Fruit fly (Drosophila melanogaster) whole organism, pupa: ENCODE results near the gene Cox11.

Experiments
- CG10348 ChIP-seq: fragments of 200-800 bp; sonication (Bioruptor generic); IDR thresholded peaks from 2 replicates; pipeline ENCODE4 v1.3.6; 2022; ENCODE audit warnings: missing biosample characterization, missing genetic modification characterization
- CG12605 ChIP-seq: fragments of 200-800 bp; sonication (Bioruptor generic); IDR thresholded peaks from 2 replicates; pipeline ENCODE4 v1.3.6; 2022; ENCODE audit warnings: missing biosample characterization, missing genetic modification characterization
- CG13204 ChIP-seq: fragments of 200-800 bp; sonication (Bioruptor generic); optimal IDR thresholded peaks from 2 replicates; lab custom pipeline; 2018; ENCODE audit warnings: missing biosample characterization, mild to moderate bottlenecking, missing genetic modification characterization, moderate library complexity
- CG14655 ChIP-seq: fragments of 200-800 bp; sonication (Bioruptor generic); optimal IDR thresholded peaks from 3 replicates; lab custom pipeline; 2017; ENCODE audit warnings: mild to moderate bottlenecking, missing biosample characterization, missing genetic modification reagents, missing genetic modification characterization
- CG15710 ChIP-seq: fragments of 200-800 bp; sonication (Bioruptor generic); optimal IDR thresholded peaks from 2 replicates; lab custom pipeline; 2018; ENCODE audit warnings: missing biosample characterization, mild to moderate bottlenecking, missing genetic modification characterization, moderate library complexity
- CG17806 ChIP-seq: fragments of 200-800 bp; sonication (Bioruptor generic); optimal IDR thresholded peaks from 2 replicates; lab custom pipeline; 2018; ENCODE audit warnings: missing biosample characterization, mild to moderate bottlenecking, missing genetic modification characterization, moderate library complexity
- CG32121 ChIP-seq: fragments of 200-800 bp; sonication (Bioruptor generic); IDR thresholded peaks from 2 replicates; pipeline ENCODE4 v1.3.6; 2022; ENCODE audit warnings: missing biosample characterization, missing genetic modification characterization
- CG34367 ChIP-seq: fragments of 200-800 bp; sonication (Bioruptor generic); optimal IDR thresholded peaks from 2 replicates; lab custom pipeline; 2018; ENCODE audit warnings: missing biosample characterization, mild to moderate bottlenecking, missing genetic modification characterization
- CG4496 ChIP-seq: fragments of 200-800 bp; sonication (Bioruptor generic); IDR thresholded peaks from 3 replicates; pipeline ENCODE4 v1.3.6; 2022; ENCODE audit warnings: missing biosample characterization, missing genetic modification characterization
- CG8159 ChIP-seq: fragments of 200-800 bp; sonication (Bioruptor generic); optimal IDR thresholded peaks from 3 replicates; lab custom pipeline; 2018; ENCODE audit warnings: missing biosample characterization, mild to moderate bottlenecking, missing genetic modification characterization, moderate library complexity
- CG8301 ChIP-seq: fragments of 200-800 bp; sonication (Bioruptor generic); optimal IDR thresholded peaks from 2 replicates; lab custom pipeline; 2018; ENCODE audit warnings: missing biosample characterization, mild to moderate bottlenecking, missing genetic modification characterization
- CG9948 ChIP-seq: fragments of 200-800 bp; sonication (Bioruptor generic); optimal IDR thresholded peaks from 2 replicates; lab custom pipeline; 2018; ENCODE audit warnings: missing biosample characterization, mild to moderate bottlenecking, missing genetic modification characterization, moderate library complexity
- D1 ChIP-seq: fragments of 200-800 bp; sonication (Bioruptor generic); optimal IDR thresholded peaks from 2 replicates; lab custom pipeline; 2018; ENCODE audit warnings: missing biosample characterization, mild to moderate bottlenecking, missing genetic modification characterization, moderate library complexity
- EcR ChIP-seq: fragments of 200-800 bp; sonication (Bioruptor generic); optimal IDR thresholded peaks from 3 replicates; lab custom pipeline; 2019; ENCODE audit warnings: missing biosample characterization, missing genetic modification characterization, mild to moderate bottlenecking, moderate library complexity, missing genetic modification reagents
- Ets98B ChIP-seq: fragments of 200-800 bp; sonication (Bioruptor generic); IDR thresholded peaks from 2 replicates; pipeline ENCODE4 v1.3.6; 2022; ENCODE audit warnings: missing biosample characterization, missing genetic modification characterization
- Pif1A ChIP-seq: fragments of 200-800 bp; sonication (Bioruptor generic); optimal IDR thresholded peaks from 3 replicates; lab custom pipeline; 2016; ENCODE audit warnings: missing biosample characterization, missing genetic modification characterization
- Pif1B ChIP-seq: fragments of 200-800 bp; sonication (Bioruptor generic); optimal IDR thresholded peaks from 3 replicates; lab custom pipeline; 2016; ENCODE audit warnings: missing biosample characterization, missing genetic modification characterization
- Snoo ChIP-seq: fragments of 200-800 bp; sonication (Bioruptor generic); optimal IDR thresholded peaks from 3 replicates; lab custom pipeline; 2017; ENCODE audit warnings: missing biosample characterization, mild to moderate bottlenecking, missing genetic modification characterization, inconsistent platforms
- fd96Ca ChIP-seq: fragments of 200-800 bp; sonication (Bioruptor generic); IDR thresholded peaks from 3 replicates; pipeline ENCODE4 v1.3.6; 2022; ENCODE audit warnings: missing biosample characterization, missing genetic modification characterization
- gl ChIP-seq: fragments of 200-800 bp; sonication (Bioruptor generic); optimal IDR thresholded peaks from 2 replicates; lab custom pipeline; 2018; ENCODE audit warnings: missing biosample characterization, mild to moderate bottlenecking, missing genetic modification characterization
- rn ChIP-seq: fragments of 200-800 bp; sonication (Bioruptor generic); IDR thresholded peaks from 2 replicates; pipeline ENCODE4 v1.3.6; 2022; ENCODE audit warnings: missing biosample characterization, missing genetic modification characterization

Cox11 gene

DNA sequence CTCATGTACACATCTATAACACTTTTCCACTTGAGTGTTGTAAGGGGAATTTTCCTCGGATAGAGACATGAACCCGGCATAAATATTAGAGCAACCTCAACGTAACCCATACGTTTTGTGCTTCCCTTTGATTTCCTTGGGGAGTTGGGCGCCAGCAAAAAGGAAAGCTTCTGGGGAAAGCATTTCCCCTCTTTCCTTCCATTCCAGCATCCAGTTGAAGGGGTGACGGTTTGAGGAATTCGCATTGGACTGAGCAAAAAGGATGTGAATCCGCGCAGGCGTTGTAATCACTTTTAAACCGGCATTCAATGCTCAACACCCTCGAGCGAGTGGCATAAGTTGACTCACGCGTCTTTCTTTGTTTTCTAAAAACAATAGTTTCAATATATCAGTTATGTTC, 11.8 kb upstream of the Cox11 start:
- TF ChIP-seq D1 (tag; lab: Kevin White, UChicago) (no peak), CG17806 (tag; lab: Kevin White, UChicago) (no peak), CG8159 (no peak)
- TF ChIP-seq, all 21 proteins: peak for 0

DNA sequence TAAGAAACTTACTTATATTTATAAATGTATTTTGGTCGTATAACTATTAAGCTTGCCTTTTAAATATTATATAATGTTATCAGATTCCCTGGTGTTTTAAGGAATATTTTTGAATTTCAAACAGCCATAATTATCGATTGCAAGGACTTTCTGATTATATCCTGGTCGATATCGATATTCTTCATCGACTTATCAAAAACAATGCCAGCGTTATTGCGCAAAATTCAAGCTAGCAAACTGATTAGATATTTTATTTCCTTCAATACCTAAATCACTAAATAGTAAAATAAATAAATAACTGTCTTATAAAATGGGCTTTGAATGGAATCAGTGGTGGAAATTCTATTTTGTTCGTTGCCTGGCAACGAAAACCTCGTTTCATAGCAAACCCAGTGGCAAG, 9.4 kb upstream of the Cox11 start, which contains the start of gene CG14020:
CG14020 (plus strand) TSS at position 345 of the 400 bp plus-strand sequence.
- TF ChIP-seq EcR (no peak), Pif1A (GFP tag; lab: Kevin White, UChicago) (no peak), CG9948 (tag; lab: Kevin White, UChicago) (no peak), CG8159 (no peak), fd96Ca (GFP tag; lab: Robert Waterston, UW) (no peak), CG12605 (GFP tag; lab: Robert Waterston, UW) (no peak), CG4496 (GFP tag; lab: Robert Waterston, UW) (no peak)

DNA sequence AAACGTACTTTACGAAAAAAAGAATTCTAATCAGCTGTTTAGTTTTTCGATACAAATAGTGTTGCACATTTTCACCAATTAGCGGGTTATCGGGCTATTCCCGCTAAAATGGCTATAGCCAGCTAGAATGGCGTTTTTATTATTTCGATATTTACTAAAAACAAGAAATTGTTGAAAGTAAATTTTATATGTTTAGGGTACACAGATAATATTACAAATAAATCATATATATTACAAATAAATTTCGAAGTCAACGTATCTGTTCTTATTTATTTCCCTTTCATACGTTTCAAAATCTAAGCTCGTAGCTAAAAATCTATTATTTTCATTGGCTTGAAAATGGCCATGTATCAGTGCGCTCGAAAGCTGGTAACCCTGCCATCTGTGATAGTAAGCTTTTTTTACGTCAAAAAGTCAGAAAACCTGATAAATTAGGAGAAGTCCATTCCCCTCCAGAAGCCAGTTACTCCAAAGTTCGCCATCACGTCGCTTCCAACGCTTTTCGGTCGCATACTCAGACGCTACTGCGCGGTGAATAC, 6.8 kb upstream of the Cox11 start, which contains the start of the genes CG7382 and cl:
CG7382 (minus strand) TSS at position 51 of the 539 bp plus-strand sequence.
cl (plus strand) TSS at position 290 of the 539 bp plus-strand sequence.
- TF ChIP-seq Ets98B (GFP tag; lab: Robert Waterston, UW), result no peak
- no peak for TF ChIP-seq CG13204
- peak; percentile 12 for TF ChIP-seq CG9948 (tag; lab: Kevin White, UChicago)
- TF ChIP-seq Pif1B (GFP tag; lab: Kevin White, UChicago), result no peak
- peak; percentile 75 for TF ChIP-seq EcR
- TF ChIP-seq gl (tag; lab: Kevin White, UChicago), result no peak
- no peak for TF ChIP-seq CG34367 (tag; lab: Kevin White, UChicago)
- TF ChIP-seq D1 (tag; lab: Kevin White, UChicago), result no peak
- no peak for TF ChIP-seq CG8301
- TF ChIP-seq CG8159, result peak; percentile 56
- TF ChIP-seq CG4496 (GFP tag; lab: Robert Waterston, UW), result 0 out of 3 replicates have a peak, but pooled peaks have one; percentile 34
- no peak for TF ChIP-seq Snoo
- TF ChIP-seq Pif1A (GFP tag; lab: Kevin White, UChicago), result no peak
- TF ChIP-seq CG32121, result no peak
- TF ChIP-seq CG15710 (tag; lab: Kevin White, UChicago), result peak; percentile 31
- TF ChIP-seq CG10348, result no peak
- peak; percentile 20 for TF ChIP-seq CG17806 (tag; lab: Kevin White, UChicago)
- no peak for TF ChIP-seq rn (GFP tag; lab: Robert Waterston, UW)
- TF ChIP-seq CG12605 (GFP tag; lab: Robert Waterston, UW), result no peak
- TF ChIP-seq CG14655 (GFP tag; lab: Kevin White, UChicago), result no peak
- TF ChIP-seq fd96Ca (GFP tag; lab: Robert Waterston, UW), result no peak
- TF ChIP-seq, all 21 proteins: peak for 6

dm6 chr2L:5520757-5521156, 6.0 kb upstream of the Cox11 start:
- no peak for TF ChIP-seq rn (GFP tag; lab: Robert Waterston, UW)
- peak; percentile 51; the same call in 1 of the 3 replicates for TF ChIP-seq fd96Ca (GFP tag; lab: Robert Waterston, UW)

- peak; percentile 65 for TF ChIP-seq CG15710 (tag; lab: Kevin White, UChicago)
- TF ChIP-seq EcR, result no peak
- TF ChIP-seq CG13204, result no peak
- TF ChIP-seq Pif1B (GFP tag; lab: Kevin White, UChicago), result no peak
- TF ChIP-seq CG4496 (GFP tag; lab: Robert Waterston, UW), result no peak
- TF ChIP-seq CG12605 (GFP tag; lab: Robert Waterston, UW), result 0 out of 2 replicates have a peak, but pooled peaks have one; percentile 23
- TF ChIP-seq rn (GFP tag; lab: Robert Waterston, UW), result no peak
- peak; percentile 72 for TF ChIP-seq Snoo
- no peak for TF ChIP-seq D1 (tag; lab: Kevin White, UChicago)
- TF ChIP-seq CG8301, result no peak
- no peak for TF ChIP-seq gl (tag; lab: Kevin White, UChicago)
- TF ChIP-seq CG34367 (tag; lab: Kevin White, UChicago), result peak; percentile 64
- peak; percentile 38; the same call in 1 of the 2 replicates for TF ChIP-seq Ets98B (GFP tag; lab: Robert Waterston, UW)
- peak; percentile 72 for TF ChIP-seq CG17806 (tag; lab: Kevin White, UChicago)
- TF ChIP-seq Pif1A (GFP tag; lab: Kevin White, UChicago), result no peak
- no peak for TF ChIP-seq CG14655 (GFP tag; lab: Kevin White, UChicago)
- no peak for TF ChIP-seq fd96Ca (GFP tag; lab: Robert Waterston, UW)
- no peak for TF ChIP-seq CG8159
- TF ChIP-seq CG32121, result peak; percentile 58; the same call in 1 of the 2 replicates
- peak; percentile 72 for TF ChIP-seq CG9948 (tag; lab: Kevin White, UChicago)
- TF ChIP-seq CG10348, result no peak
- TF ChIP-seq, all 21 proteins: peak for 8
Measured at dm6 chr2L:5523848-5524473, 2.8 kb upstream of the Cox11 start, which contains the start of the genes Vps52 and Elp4. Gene Vps52 (minus strand): TSS chr2L:5523898. Gene Elp4 (plus strand): TSS chr2L:5524139.

DNA sequence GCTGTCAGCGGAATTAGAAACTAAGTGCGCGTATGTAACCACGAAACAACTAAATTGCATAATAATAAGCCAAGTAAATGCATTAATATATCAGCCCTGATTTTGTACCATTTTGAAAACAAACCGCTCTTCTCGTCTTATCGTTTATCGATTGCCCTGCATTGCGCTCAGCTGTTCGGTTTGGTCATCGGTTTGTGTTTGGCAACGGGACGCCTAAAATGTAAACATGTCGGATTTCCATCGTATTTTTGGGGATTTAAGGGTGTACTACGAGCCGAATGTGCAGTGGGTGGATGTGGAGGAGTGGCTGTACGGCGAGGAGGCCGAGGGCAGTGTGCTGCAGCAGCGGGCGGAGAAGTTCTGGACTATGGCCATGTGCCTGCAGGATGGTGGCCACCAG, 1.0 kb upstream of the Cox11 start, which contains the start of gene Cap-D3:
Cap-D3 (plus strand) TSS at position 183 of the 400 bp plus-strand sequence.
- no peak for TF ChIP-seq CG32121
- no peak for TF ChIP-seq CG10348
- no peak for TF ChIP-seq gl (tag; lab: Kevin White, UChicago)
- TF ChIP-seq CG15710 (tag; lab: Kevin White, UChicago), result no peak
- TF ChIP-seq Snoo, result no peak
- TF ChIP-seq CG4496 (GFP tag; lab: Robert Waterston, UW), result no peak
- no peak for TF ChIP-seq Pif1B (GFP tag; lab: Kevin White, UChicago)
